Worm (Caenorhabditis elegans): ENCODE data around the gene fbxb-83.

DNA sequence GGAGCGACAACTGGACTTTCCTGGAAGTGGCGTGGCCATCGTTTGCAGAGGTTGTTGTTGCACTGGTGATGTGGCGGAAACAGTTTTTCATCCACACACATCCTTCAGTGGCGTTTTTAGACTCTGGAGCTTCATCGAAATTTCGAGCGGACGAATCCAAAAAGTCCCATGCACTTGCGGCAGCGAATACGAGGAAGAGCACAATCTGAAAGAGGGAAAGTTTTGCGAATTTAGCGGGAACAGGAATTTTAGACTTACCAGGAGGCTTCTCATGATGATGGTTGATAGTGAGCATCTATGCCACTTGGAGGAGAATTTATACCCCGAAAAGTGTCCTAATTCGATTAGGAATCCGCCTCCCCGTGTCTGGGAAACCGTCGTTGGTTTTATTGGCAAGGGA lies 32.7 kb upstream of the fbxb-83 start, which contains the start of gene F40G9.14:
- TF ChIP-seq klf-2 (GFP tag; conservative IDR thresholded peaks at IDR 0.05) (no peak), ref-1 (GFP tag; conservative IDR thresholded peaks at IDR 0.05) (no peak), ztf-23 (GFP tag; IDR thresholded peaks at IDR 0.05) (no peak), med-1 (GFP tag; optimal IDR thresholded peaks at IDR 0.05; ENCODE audit: insufficient read depth) (no peak)

Data from whole organism, midembryonic.